Fruit fly (Drosophila melanogaster) whole organism, embryonic: Measurements from ENCODE around the gene CG42815.

ENCODE experiments used
- BEAF-32 ChIP-seq: fragments of 200-800 bp; sonication (Bioruptor generic); optimal IDR thresholded peaks from 3 replicates; lab custom pipeline; 2017; ENCODE audit warnings: missing biosample characterization, missing genetic modification characterization, mild to moderate bottlenecking, moderate library complexity, missing genetic modification reagents
- Bdp1 ChIP-seq: fragments of 200-800 bp; sonication (Bioruptor generic); optimal IDR thresholded peaks from 3 replicates; lab custom pipeline; 2016; ENCODE audit warnings: missing biosample characterization, missing genetic modification characterization
- Bgb ChIP-seq: fragments of 200-800 bp; sonication (Bioruptor generic); IDR thresholded peaks from 2 replicates; pipeline ENCODE4 v1.3.6; 2022; ENCODE audit warnings: missing biosample characterization, missing genetic modification characterization; ENCODE audit not compliant: partially characterized antibody
- CG10462 ChIP-seq: fragments of 200-800 bp; sonication (Bioruptor generic); optimal IDR thresholded peaks from 2 replicates; lab custom pipeline; 2016; ENCODE audit warnings: missing biosample characterization, missing genetic modification characterization
- CG12236 ChIP-seq: fragments of 200-800 bp; sonication (Bioruptor generic); optimal IDR thresholded peaks from 2 replicates; lab custom pipeline; 2016; ENCODE audit warnings: missing biosample characterization, missing genetic modification characterization
- CG12659 ChIP-seq: fragments of 200-800 bp; sonication (Bioruptor generic); optimal IDR thresholded peaks from 3 replicates; lab custom pipeline; 2017; ENCODE audit warnings: mild to moderate bottlenecking, missing biosample characterization, missing genetic modification reagents, missing genetic modification characterization
- CG12942 ChIP-seq: fragments of 200-800 bp; sonication (Bioruptor generic); optimal IDR thresholded peaks from 3 replicates; lab custom pipeline; 2016; ENCODE audit warnings: missing biosample characterization, missing genetic modification characterization
- CG13296 ChIP-seq: fragments of 200-800 bp; sonication (Bioruptor generic); optimal IDR thresholded peaks from 3 replicates; lab custom pipeline; 2018; ENCODE audit warnings: missing biosample characterization, mild to moderate bottlenecking, missing genetic modification characterization
- CG13775 ChIP-seq: fragments of 200-800 bp; sonication (Bioruptor generic); optimal IDR thresholded peaks from 3 replicates; lab custom pipeline; 2017; ENCODE audit warnings: missing biosample characterization, mild to moderate bottlenecking, missing genetic modification characterization
- CG13894 ChIP-seq: fragments of 200-800 bp; sonication (Bioruptor generic); optimal IDR thresholded peaks from 3 replicates; lab custom pipeline; 2018; ENCODE audit warnings: missing biosample characterization, mild to moderate bottlenecking, missing genetic modification characterization, moderate library complexity
- CG15514 ChIP-seq: fragments of 200-800 bp; sonication (Bioruptor generic); optimal IDR thresholded peaks from 3 replicates; lab custom pipeline; 2017; ENCODE audit warnings: missing biosample characterization, missing genetic modification characterization, mild to moderate bottlenecking, moderate library complexity, missing genetic modification reagents
- CG18011 ChIP-seq: fragments of 200-800 bp; sonication (Bioruptor generic); optimal IDR thresholded peaks from 2 replicates; lab custom pipeline; 2017; ENCODE audit warnings: missing biosample characterization, missing genetic modification characterization, mild to moderate bottlenecking, moderate library complexity, missing genotype
- CG2202 ChIP-seq: fragments of 200-800 bp; sonication (Bioruptor generic); optimal IDR thresholded peaks from 2 replicates; lab custom pipeline; 2018; ENCODE audit warnings: missing biosample characterization, mild to moderate bottlenecking, missing genetic modification characterization
- CG30403 ChIP-seq: fragments of 200-800 bp; sonication (Bioruptor generic); optimal IDR thresholded peaks from 3 replicates; lab custom pipeline; 2016; ENCODE audit warnings: missing biosample characterization, missing genetic modification characterization
- CG31388 ChIP-seq: fragments of 200-800 bp; sonication (Bioruptor generic); optimal IDR thresholded peaks from 2 replicates; lab custom pipeline; 2016; ENCODE audit warnings: missing biosample characterization, missing genetic modification characterization
- CG31441 ChIP-seq: fragments of 200-800 bp; sonication (Bioruptor generic); IDR thresholded peaks from 2 replicates; pipeline ENCODE4 v1.3.6; 2022; ENCODE audit warnings: missing biosample characterization, missing genetic modification characterization
- CG6765 ChIP-seq: fragments of 200-800 bp; sonication (Bioruptor generic); optimal IDR thresholded peaks from 3 replicates; lab custom pipeline; 2017; ENCODE audit warnings: missing biosample characterization, mild to moderate bottlenecking, missing genetic modification characterization
- CG6813 ChIP-seq: fragments of 200-800 bp; sonication (Bioruptor generic); optimal IDR thresholded peaks from 2 replicates; lab custom pipeline; 2017; ENCODE audit warnings: missing biosample characterization, missing genetic modification characterization, mild to moderate bottlenecking, moderate library complexity, missing genetic modification reagents
- CG7271 ChIP-seq: fragments of 200-800 bp; sonication (Bioruptor generic); optimal IDR thresholded peaks from 2 replicates; lab custom pipeline; 2018; ENCODE audit warnings: missing biosample characterization, mild to moderate bottlenecking, missing genetic modification characterization, moderate library complexity
- CG7928 ChIP-seq: fragments of 200-800 bp; sonication (Bioruptor generic); optimal IDR thresholded peaks from 2 replicates; lab custom pipeline; 2017; ENCODE audit warnings: missing biosample characterization, mild to moderate bottlenecking, missing genetic modification characterization
- CoRest ChIP-seq: fragments of 200-800 bp; sonication (Bioruptor generic); optimal IDR thresholded peaks from 3 replicates; lab custom pipeline; 2018; ENCODE audit warnings: missing biosample characterization, mild to moderate bottlenecking, missing genetic modification characterization, moderate library complexity
- Dek ChIP-seq: fragments of 200-800 bp; sonication (Bioruptor generic); optimal IDR thresholded peaks from 3 replicates; lab custom pipeline; 2019; ENCODE audit warnings: missing biosample characterization, mild to moderate bottlenecking, missing genetic modification characterization, moderate library complexity
- H15 ChIP-seq: fragments of 200-800 bp; sonication (Bioruptor generic); IDR thresholded peaks from 3 replicates; pipeline ENCODE4 v1.3.6; 2022; ENCODE audit warnings: missing biosample characterization, missing genetic modification characterization
- Jarid2 ChIP-seq: fragments of 200-800 bp; sonication (Bioruptor generic); optimal IDR thresholded peaks from 3 replicates; lab custom pipeline; 2017; ENCODE audit warnings: mild to moderate bottlenecking, missing biosample characterization, missing genetic modification reagents, missing genetic modification characterization
- Lim3 ChIP-seq: fragments of 200-800 bp; sonication (Bioruptor generic); IDR thresholded peaks from 2 replicates; pipeline ENCODE4 v1.3.6; 2022; ENCODE audit warnings: missing biosample characterization, missing genetic modification characterization
- Myb ChIP-seq: fragments of 200-800 bp; sonication (Bioruptor generic); optimal IDR thresholded peaks from 2 replicates; lab custom pipeline; 2016; ENCODE audit warnings: missing biosample characterization, missing genetic modification characterization
- Opbp ChIP-seq: fragments of 200-800 bp; sonication (Bioruptor generic); IDR thresholded peaks from 3 replicates; pipeline ENCODE4 v1.3.6; 2022; ENCODE audit warnings: missing biosample characterization, missing genetic modification characterization; ENCODE audit not compliant: partially characterized antibody
- Rx ChIP-seq: fragments of 200-800 bp; sonication (Bioruptor generic); IDR thresholded peaks from 2 replicates; pipeline ENCODE4 v1.3.6; 2022; ENCODE audit warnings: missing biosample characterization, missing genetic modification characterization
- Side ChIP-seq: fragments of 200-800 bp; sonication (Bioruptor generic); optimal IDR thresholded peaks from 2 replicates; lab custom pipeline; 2016; ENCODE audit warnings: missing biosample characterization, missing genetic modification characterization
- Spps ChIP-seq: fragments of 200-800 bp; sonication (Bioruptor generic); optimal IDR thresholded peaks from 2 replicates; lab custom pipeline; 2018; ENCODE audit warnings: missing biosample characterization, mild to moderate bottlenecking, missing genetic modification characterization
- Tbp ChIP-seq: fragments of >200 bp; optimal IDR thresholded peaks from 2 replicates; lab custom pipeline; 2018; ENCODE audit warnings: missing biosample characterization, missing genetic modification characterization
- YL-1 ChIP-seq: fragments of 200-800 bp; sonication (Bioruptor generic); optimal IDR thresholded peaks from 3 replicates; lab custom pipeline; 2017; ENCODE audit warnings: missing biosample characterization, mild to moderate bottlenecking, missing genetic modification characterization
- abd-A ChIP-seq: fragments of 200-800 bp; sonication (Bioruptor generic); optimal IDR thresholded peaks from 3 replicates; lab custom pipeline; 2019; ENCODE audit warnings: missing biosample characterization, mild to moderate bottlenecking, missing genetic modification characterization, moderate library complexity
- bigmax ChIP-seq: fragments of 200-800 bp; sonication (Bioruptor generic); optimal IDR thresholded peaks from 2 replicates; lab custom pipeline; 2018; ENCODE audit warnings: missing biosample characterization, mild to moderate bottlenecking, missing genetic modification characterization
- btn ChIP-seq: fragments of 200-800 bp; sonication (Bioruptor generic); optimal IDR thresholded peaks from 2 replicates; lab custom pipeline; 2016; ENCODE audit warnings: missing biosample characterization, missing genetic modification characterization
- chinmo ChIP-seq: fragments of 200-800 bp; sonication (Bioruptor generic); IDR thresholded peaks from 4 replicates; pipeline ENCODE4 v1.3.6; 2022; ENCODE audit warnings: missing biosample characterization, missing genetic modification characterization; ENCODE audit not compliant: partially characterized antibody
- chn ChIP-seq: fragments of 200-800 bp; sonication (Bioruptor generic); optimal IDR thresholded peaks from 2 replicates; lab custom pipeline; 2016; ENCODE audit warnings: missing biosample characterization, missing genetic modification characterization
- crp ChIP-seq, 2 experiments: fragments of 200-800 bp; sonication (Bioruptor generic); optimal IDR thresholded peaks; 2 replicates in 1 of 2; 3 replicates in 1 of 2; lab custom pipeline; 2017; ENCODE audit warnings: missing biosample characterization in 2 of 2, missing genetic modification characterization in 2 of 2, mild to moderate bottlenecking in 1 of 2, moderate library complexity in 1 of 2
- cwo ChIP-seq: fragments of 200-800 bp; sonication (Bioruptor generic); optimal IDR thresholded peaks from 3 replicates; lab custom pipeline; 2017; ENCODE audit warnings: missing biosample characterization, missing genetic modification characterization, mild to moderate bottlenecking, moderate library complexity, missing genetic modification reagents
- esg ChIP-seq: fragments of 200-800 bp; sonication (Bioruptor generic); conservative IDR thresholded peaks from 2 replicates; pipeline ENCODE4 v1.3.6; 2022; ENCODE audit warnings: missing biosample characterization, missing genetic modification characterization
- kah ChIP-seq: fragments of 200-800 bp; sonication (Bioruptor generic); optimal IDR thresholded peaks from 2 replicates; lab custom pipeline; 2018; ENCODE audit warnings: missing biosample characterization, mild to moderate bottlenecking, missing genetic modification characterization
- klu ChIP-seq: fragments of 200-800 bp; sonication (Bioruptor generic); IDR thresholded peaks from 2 replicates; pipeline ENCODE4 v1.3.6; 2022; ENCODE audit warnings: missing biosample characterization, missing genetic modification characterization
- knrl ChIP-seq: fragments of 200-800 bp; sonication (Bioruptor generic); IDR thresholded peaks from 3 replicates; pipeline ENCODE4 v1.3.6; 2022; ENCODE audit warnings: missing biosample characterization, missing genetic modification characterization; ENCODE audit not compliant: partially characterized antibody
- mirr ChIP-seq: fragments of 200-800 bp; sonication (Bioruptor generic); optimal IDR thresholded peaks from 3 replicates; lab custom pipeline; 2018; ENCODE audit warnings: missing biosample characterization, mild to moderate bottlenecking, missing genetic modification characterization
- p53 ChIP-seq: fragments of 200-800 bp; sonication (Bioruptor generic); optimal IDR thresholded peaks from 2 replicates; lab custom pipeline; 2016; ENCODE audit warnings: missing biosample characterization, missing genetic modification characterization
- salm ChIP-seq: fragments of 200-800 bp; sonication (Bioruptor generic); optimal IDR thresholded peaks from 2 replicates; lab custom pipeline; 2018; ENCODE audit warnings: missing biosample characterization, mild to moderate bottlenecking, missing genetic modification characterization
- sc ChIP-seq, 3 experiments: fragments of >200 bp in 2 of 3; fragments of 200-800 bp in 1 of 3; sonication (Bioruptor generic) in 1 of 3; optimal IDR thresholded peaks; 2 replicates in 2 of 3; 3 replicates in 1 of 3; lab custom pipeline; 2017; ENCODE audit warnings: mild to moderate bottlenecking in 1 of 3, missing biosample characterization in 1 of 3, missing genetic modification characterization in 1 of 3, missing genetic modification reagents in 1 of 3
- sisA ChIP-seq: fragments of 200-800 bp; sonication (Bioruptor generic); IDR thresholded peaks from 2 replicates; pipeline ENCODE4 v1.3.6; 2022; ENCODE audit warnings: missing biosample characterization, missing genetic modification characterization
- ssp ChIP-seq: fragments of 200-800 bp; sonication (Bioruptor generic); IDR thresholded peaks from 2 replicates; pipeline ENCODE4 v1.3.6; 2022; ENCODE audit warnings: missing biosample characterization, missing genetic modification characterization
- vnd ChIP-seq: fragments of 200-800 bp; sonication (Bioruptor generic); IDR thresholded peaks from 3 replicates; pipeline ENCODE4 v1.3.6; 2022; ENCODE audit warnings: missing biosample characterization, missing genetic modification characterization; ENCODE audit not compliant: partially characterized antibody

Gene CG42815

dm6 chr3L:17754285-17754684 is 37.0 kb downstream of the CG42815 start (continued):
- TF ChIP-seq CG12942 (GFP tag; lab: Kevin White, UChicago), result no peak
- peak; percentile 86 for TF ChIP-seq mirr (GFP tag; lab: Kevin White, UChicago)
- no peak for TF ChIP-seq CG2202 (tag; lab: Kevin White, UChicago)
- TF ChIP-seq Bgb (GFP tag; lab: Robert Waterston, UW), result no peak
- 0 out of 3 replicates have a peak, but pooled peaks have one; percentile 34 for TF ChIP-seq vnd
- no peak for TF ChIP-seq CG12236 (GFP tag; lab: Kevin White, UChicago)
- TF ChIP-seq BEAF-32 (GFP tag; lab: Kevin White, UChicago), result no peak
- TF ChIP-seq H15 (GFP tag; lab: Robert Waterston, UW), result no peak
- no peak for TF ChIP-seq CG18011
- no peak for TF ChIP-seq CG15514 (GFP tag; lab: Kevin White, UChicago)
- no peak for TF ChIP-seq chn (GFP tag; lab: Kevin White, UChicago)
- TF ChIP-seq Side (GFP tag; lab: Kevin White, UChicago), result no peak
- TF ChIP-seq Lim3 (GFP tag; lab: Robert Waterston, UW), result no peak
- TF ChIP-seq Rx, result no peak
- TF ChIP-seq kah (GFP tag; lab: Kevin White, UChicago), result no peak
- TF ChIP-seq chinmo (GFP tag; lab: Robert Waterston, UW), result 0 out of 4 replicates have a peak, but pooled peaks have one; percentile 49
- no peak for TF ChIP-seq CoRest (tag; lab: Kevin White, UChicago)
- no peak for TF ChIP-seq CG12659 (GFP tag; lab: Kevin White, UChicago)
- no peak for TF ChIP-seq CG13775 (GFP tag; lab: Kevin White, UChicago)
- TF ChIP-seq YL-1, result no peak
- no peak for TF ChIP-seq p53 (GFP tag; lab: Kevin White, UChicago)
- no peak for TF ChIP-seq abd-A
- no peak for TF ChIP-seq CG31441 (GFP tag; lab: Robert Waterston, UW)
- no peak for TF ChIP-seq CG10462 (GFP tag; lab: Kevin White, UChicago)
- TF ChIP-seq CG31388, result no peak
- TF ChIP-seq Opbp (GFP tag; lab: Robert Waterston, UW), result no peak
- no peak for TF ChIP-seq sc (optimal IDR thresholded peaks at IDR 0.05; lab: Kevin White, UChicago)
- TF ChIP-seq sc (GFP tag; optimal IDR thresholded peaks at IDR 0.05; lab: Kevin White, UChicago), result no peak
- no peak for TF ChIP-seq btn (GFP tag; lab: Kevin White, UChicago)
- TF ChIP-seq CG6813 (GFP tag; lab: Kevin White, UChicago), result no peak
- no peak for TF ChIP-seq klu (GFP tag; lab: Robert Waterston, UW)
- no peak for TF ChIP-seq knrl
- no peak for TF ChIP-seq Bdp1 (GFP tag; lab: Kevin White, UChicago)
- no peak for TF ChIP-seq salm (tag; lab: Kevin White, UChicago)
- TF ChIP-seq Dek (tag; lab: Kevin White, UChicago), result no peak
- TF ChIP-seq CG7271, result no peak
- no peak for TF ChIP-seq CG13296 (GFP tag; lab: Kevin White, UChicago)
- TF ChIP-seq Jarid2 (GFP tag; lab: Kevin White, UChicago), result peak; percentile 2
- TF ChIP-seq ssp (GFP tag; lab: Robert Waterston, UW), result no peak
- no peak for TF ChIP-seq Spps (tag; lab: Kevin White, UChicago)
- no peak for TF ChIP-seq CG7928
- no peak for TF ChIP-seq sisA (GFP tag; lab: Robert Waterston, UW)
- no peak for TF ChIP-seq CG13894
- TF ChIP-seq esg (GFP tag; lab: Robert Waterston, UW), result no peak
- TF ChIP-seq Myb (GFP tag; lab: Kevin White, UChicago), result no peak
- TF ChIP-seq Tbp (GFP tag; lab: Kevin White, UChicago), result no peak
- TF ChIP-seq cwo, result peak; percentile 83
- TF ChIP-seq crp (GFP tag; optimal IDR thresholded peaks at IDR 0.05; lab: Kevin White, UChicago), result no peak
- no peak for TF ChIP-seq CG30403
- no peak for TF ChIP-seq CG6765 (GFP tag; lab: Kevin White, UChicago)
- no peak for TF ChIP-seq bigmax (GFP tag; lab: Kevin White, UChicago)
